Worm (Caenorhabditis elegans) whole organism, mixed stage, embryonic: ENCODE measurements around the gene dph-5.

ENCODE experiments used
- blmp-1 ChIP-seq: fragments of 150-350 bp; optimal IDR thresholded peaks from 2 replicates; lab custom pipeline; 2014; ENCODE audit warnings: missing biosample characterization, missing genetic modification characterization
- ceh-83 ChIP-seq: fragments of 200-800 bp; sonication (Bioruptor generic); optimal IDR thresholded peaks from 2 replicates; lab custom pipeline; 2018; ENCODE audit warnings: mild to moderate bottlenecking, missing genetic modification characterization, missing compliant biosample characterization
- ces-1 ChIP-seq: fragments of 150-350 bp; optimal IDR thresholded peaks from 2 replicates; lab custom pipeline; 2014; ENCODE audit warnings: missing biosample characterization, missing genetic modification reagents, missing genetic modification characterization
- elt-3 ChIP-seq: fragments of 150-350 bp; optimal IDR thresholded peaks from 2 replicates; lab custom pipeline; 2014; ENCODE audit warnings: missing biosample characterization, missing genetic modification characterization
- lin-32 ChIP-seq: fragments of 200-800 bp; sonication (Bioruptor generic); optimal IDR thresholded peaks from 2 replicates; lab custom pipeline; 2018; ENCODE audit warnings: mild to moderate bottlenecking, missing genetic modification characterization, missing compliant biosample characterization
- lsy-2 ChIP-seq: fragments of 150-350 bp; optimal IDR thresholded peaks from 2 replicates; lab custom pipeline; 2014; ENCODE audit warnings: missing biosample characterization, missing genetic modification characterization
- nhr-12 ChIP-seq: fragments of 150-350 bp; optimal IDR thresholded peaks from 2 replicates; lab custom pipeline; 2014; ENCODE audit warnings: missing biosample characterization, missing genetic modification characterization
- nhr-28 ChIP-seq: fragments of 150-350 bp; optimal IDR thresholded peaks from 2 replicates; lab custom pipeline; 2014; ENCODE audit warnings: missing biosample characterization, missing genetic modification characterization
- nhr-76 ChIP-seq: sonication (generic microtip); optimal IDR thresholded peaks from 2 replicates; lab custom pipeline; 2017; ENCODE audit warnings: missing biosample characterization, missing genetic modification characterization
- snpc-4 ChIP-seq: fragments of 150-350 bp; optimal IDR thresholded peaks from 2 replicates; lab custom pipeline; 2014; ENCODE audit warnings: missing biosample characterization, missing genetic modification characterization
- sptf-1 ChIP-seq: sonication (generic microtip); optimal IDR thresholded peaks from 2 replicates; lab custom pipeline; 2017; ENCODE audit warnings: mild to moderate bottlenecking, missing genetic modification characterization, moderate library complexity, missing compliant biosample characterization
- tbx-8 ChIP-seq: fragments of 200-800 bp; sonication (Bioruptor generic); optimal IDR thresholded peaks from 2 replicates; lab custom pipeline; 2018; ENCODE audit warnings: mild to moderate bottlenecking, missing genetic modification characterization, moderate library complexity, missing compliant biosample characterization
- unc-62 ChIP-seq: fragments of 150-350 bp; optimal IDR thresholded peaks from 2 replicates; lab custom pipeline; 2014; ENCODE audit warnings: missing biosample characterization, missing genetic modification reagents, missing genetic modification characterization
- ztf-11 ChIP-seq: fragments of 150-350 bp; optimal IDR thresholded peaks from 2 replicates; lab custom pipeline; 2014; ENCODE audit warnings: missing biosample characterization, missing genetic modification characterization

DNA sequence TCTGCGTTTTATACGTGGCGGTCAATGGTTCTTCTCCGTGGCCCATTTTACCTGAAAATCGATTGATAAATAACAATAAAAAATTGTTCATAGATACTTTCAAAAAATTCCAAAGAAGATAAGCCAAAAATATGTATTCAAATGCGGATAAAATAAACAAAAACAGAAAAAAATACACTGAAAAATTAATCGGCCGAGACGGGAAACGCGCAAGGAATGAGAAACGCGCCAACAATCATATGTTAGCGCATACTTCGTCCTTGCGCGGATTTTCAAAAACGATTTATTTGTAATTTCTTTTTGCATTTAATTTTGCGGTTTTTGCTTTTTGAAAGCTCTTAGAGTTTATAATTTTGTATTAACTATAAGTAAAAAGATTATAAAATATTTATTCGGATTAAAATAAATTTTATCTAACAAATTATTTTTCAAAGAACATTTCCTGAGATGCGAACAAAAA lies 4.4 kb upstream of the dph-5 start, which contains the start of gene nduf-11:
- peak; percentile 3 for TF ChIP-seq unc-62
- no peak for TF ChIP-seq nhr-76
- no peak for TF ChIP-seq nhr-12 (tag; lab: Kevin White, UChicago)
- no peak for TF ChIP-seq tbx-8
- TF ChIP-seq ztf-11 (tag; lab: Kevin White, UChicago): no peak
- peak; percentile 86 for TF ChIP-seq lsy-2 (tag; lab: Kevin White, UChicago)
- TF ChIP-seq ceh-83 (GFP tag; lab: Kevin White, UChicago): no peak
- TF ChIP-seq nhr-28: no peak
- no peak for TF ChIP-seq snpc-4
- no peak for TF ChIP-seq blmp-1 (tag; lab: Kevin White, UChicago)
- TF ChIP-seq lin-32 (GFP tag; lab: Kevin White, UChicago): no peak
- peak; percentile 63 for TF ChIP-seq ces-1 (GFP tag; lab: Kevin White, UChicago)
- TF ChIP-seq elt-3 (tag; lab: Kevin White, UChicago): no peak
- TF ChIP-seq sptf-1: peak; percentile 78
